Fruit fly (Drosophila melanogaster) whole organism, adult: ENCODE results near the gene Dpy-30L1.
A peak's percentile ranks its signal among the peaks of the same experiment; 100 is the strongest.

Source experiments
- CG11617 ChIP-seq: fragments of 200-800 bp; sonication (Bioruptor generic); optimal IDR thresholded peaks from 2 replicates; lab custom pipeline; 2017; ENCODE audit warnings: mild to moderate bottlenecking, missing biosample characterization, missing genetic modification reagents, missing genetic modification characterization
- CG12768 ChIP-seq: fragments of 200-800 bp; sonication (Bioruptor generic); optimal IDR thresholded peaks from 2 replicates; lab custom pipeline; 2017; ENCODE audit warnings: missing biosample characterization, missing genetic modification characterization, mild to moderate bottlenecking, moderate library complexity, missing genetic modification reagents
- CG14711 ChIP-seq: fragments of 200-800 bp; sonication (Bioruptor generic); optimal IDR thresholded peaks from 2 replicates; lab custom pipeline; 2018; ENCODE audit warnings: missing biosample characterization, mild to moderate bottlenecking, missing genetic modification characterization, moderate library complexity
- CG1620 ChIP-seq: fragments of 200-800 bp; sonication (Bioruptor generic); optimal IDR thresholded peaks from 2 replicates; lab custom pipeline; 2016; ENCODE audit warnings: missing biosample characterization, missing genetic modification characterization
- CG33017 ChIP-seq: fragments of 200-800 bp; sonication (Bioruptor generic); optimal IDR thresholded peaks from 2 replicates; lab custom pipeline; 2018; ENCODE audit warnings: missing biosample characterization, mild to moderate bottlenecking, missing genetic modification characterization, moderate library complexity
- CG5204 ChIP-seq: fragments of 200-800 bp; sonication (Bioruptor generic); optimal IDR thresholded peaks from 2 replicates; lab custom pipeline; 2016; ENCODE audit warnings: missing biosample characterization, missing genetic modification characterization
- CG7045 ChIP-seq: fragments of 200-800 bp; sonication (Bioruptor generic); optimal IDR thresholded peaks from 2 replicates; lab custom pipeline; 2017; ENCODE audit warnings: missing biosample characterization, mild to moderate bottlenecking, missing genetic modification characterization
- CG7101 ChIP-seq: fragments of 200-800 bp; sonication (Bioruptor generic); optimal IDR thresholded peaks from 2 replicates; lab custom pipeline; 2018; ENCODE audit warnings: missing biosample characterization, mild to moderate bottlenecking, missing genetic modification characterization, moderate library complexity
- Clk ChIP-seq: fragments of 200-800 bp; sonication (Bioruptor generic); optimal IDR thresholded peaks from 2 replicates; lab custom pipeline; 2017; ENCODE audit warnings: missing biosample characterization, missing genetic modification characterization
- Crg-1 ChIP-seq: fragments of 200-800 bp; sonication (Bioruptor generic); optimal IDR thresholded peaks from 2 replicates; lab custom pipeline; 2016; ENCODE audit warnings: missing biosample characterization, missing genetic modification characterization
- Hr96 ChIP-seq: fragments of 200-800 bp; sonication (Bioruptor generic); optimal IDR thresholded peaks from 2 replicates; lab custom pipeline; 2016; ENCODE audit warnings: missing biosample characterization, missing genetic modification characterization
- Mnt ChIP-seq: fragments of 200-800 bp; sonication (Bioruptor generic); optimal IDR thresholded peaks from 2 replicates; lab custom pipeline; 2016; ENCODE audit warnings: missing biosample characterization, mild to moderate bottlenecking, missing genetic modification characterization
- bab1 ChIP-seq: fragments of 200-800 bp; sonication (Bioruptor generic); optimal IDR thresholded peaks from 3 replicates; lab custom pipeline; 2019; ENCODE audit warnings: missing biosample characterization, mild to moderate bottlenecking, missing genetic modification characterization, moderate library complexity
- cic ChIP-seq: fragments of 200-800 bp; sonication (Bioruptor generic); optimal IDR thresholded peaks from 2 replicates; lab custom pipeline; 2017; ENCODE audit warnings: missing biosample characterization, mild to moderate bottlenecking, missing genetic modification characterization, moderate library complexity
- cnc ChIP-seq, 2 experiments: fragments of >200 bp; optimal IDR thresholded peaks; 2 replicates each; lab custom pipeline; 2017
- kay ChIP-seq: fragments of 200-800 bp; sonication (Bioruptor generic); peaks from one replicate; lab custom pipeline; 2016; ENCODE audit warnings: missing biosample characterization, missing genetic modification characterization, borderline replicate concordance
- ovo ChIP-seq: fragments of 200-800 bp; sonication (Bioruptor generic); optimal IDR thresholded peaks from 2 replicates; lab custom pipeline; 2016; ENCODE audit warnings: missing biosample characterization, missing genetic modification characterization
- pad ChIP-seq: fragments of 200-800 bp; sonication (Bioruptor generic); optimal IDR thresholded peaks from 3 replicates; lab custom pipeline; 2017; ENCODE audit warnings: missing biosample characterization, missing genetic modification characterization, mild to moderate bottlenecking, moderate library complexity, missing genetic modification reagents
- tj ChIP-seq: fragments of 200-800 bp; sonication (Bioruptor generic); optimal IDR thresholded peaks from 3 replicates; lab custom pipeline; 2017; ENCODE audit warnings: missing biosample characterization, mild to moderate bottlenecking, missing genetic modification characterization, moderate library complexity
- toe ChIP-seq: fragments of 200-800 bp; sonication (Bioruptor generic); optimal IDR thresholded peaks from 2 replicates; lab custom pipeline; 2016; ENCODE audit warnings: missing biosample characterization, missing genetic modification characterization

Gene Dpy-30L1

DNA sequence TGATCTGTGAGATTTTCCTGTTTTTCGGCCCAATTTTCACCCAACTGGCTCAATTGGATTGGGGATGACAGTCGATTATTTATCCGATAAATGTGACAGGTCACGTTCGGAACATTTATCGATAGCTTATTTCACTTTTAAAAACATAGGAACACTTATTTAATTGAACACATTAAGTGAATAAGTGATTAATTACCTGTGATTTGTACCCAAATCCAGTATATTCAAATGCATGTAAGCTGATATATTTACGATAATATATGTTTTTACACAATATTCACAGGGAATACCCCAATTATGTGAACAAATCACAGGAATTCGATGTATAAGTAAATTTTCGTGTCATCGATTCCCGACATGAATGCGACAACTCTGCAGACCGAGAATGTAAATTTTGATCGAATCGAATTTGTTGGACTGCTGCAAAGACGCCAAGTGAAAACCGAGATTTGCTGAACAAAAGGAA lies at the start of gene Dpy-30L1, which contains the start of gene EMC3:
Gene Dpy-30L1, plus strand, starts transcription at position 311 of the 466 bp plus-strand sequence.
Gene EMC3, minus strand, starts transcription at position 81 of the 466 bp plus-strand sequence.
- TF ChIP-seq Hr96 (peak; percentile 53), CG33017 (tag; lab: Kevin White, UChicago) (no peak), CG7045 (GFP tag; lab: Kevin White, UChicago) (peak; percentile 2), Mnt (GFP tag; lab: Kevin White, UChicago) (peak; percentile 22), bab1 (GFP tag; lab: Kevin White, UChicago) (peak; percentile 79), CG7101 (tag; lab: Kevin White, UChicago) (peak; percentile 41), CG5204 (GFP tag; lab: Kevin White, UChicago) (peak; percentile 58), Crg-1 (peak; percentile 43), cic (GFP tag; lab: Kevin White, UChicago) (no peak), ovo (no peak), Clk (GFP tag; lab: Kevin White, UChicago) (no peak), kay (GFP tag; lab: Kevin White, UChicago) (no peak), CG1620 (GFP tag; lab: Kevin White, UChicago) (peak; percentile 46), CG14711 (tag; lab: Kevin White, UChicago) (peak; percentile 96), pad (GFP tag; lab: Kevin White, UChicago) (peak; percentile 12), tj (GFP tag; lab: Kevin White, UChicago) (no peak), toe (peak; percentile 70), CG11617 (peak; percentile 54), CG12768 (GFP tag; lab: Kevin White, UChicago) (peak; percentile 20), cnc (optimal IDR thresholded peaks at IDR 0.05; lab: Kevin White, UChicago) (no peak)

dm6 chr2L:10682912-10683311 lies 49.5 kb upstream of the Dpy-30L1 start:
- TF ChIP-seq Clk (GFP tag; lab: Kevin White, UChicago) (no peak), CG12768 (GFP tag; lab: Kevin White, UChicago) (no peak), Hr96 (no peak), toe (no peak), cnc (optimal IDR thresholded peaks at IDR 0.05; lab: Kevin White, UChicago) (no peak), CG7045 (GFP tag; lab: Kevin White, UChicago) (no peak), tj (GFP tag; lab: Kevin White, UChicago) (no peak), CG11617 (no peak), Crg-1 (no peak), Mnt (GFP tag; lab: Kevin White, UChicago) (no peak), bab1 (GFP tag; lab: Kevin White, UChicago) (no peak), CG1620 (GFP tag; lab: Kevin White, UChicago) (no peak), pad (GFP tag; lab: Kevin White, UChicago) (no peak), CG5204 (GFP tag; lab: Kevin White, UChicago) (no peak), CG14711 (tag; lab: Kevin White, UChicago) (no peak), ovo (no peak), CG7101 (tag; lab: Kevin White, UChicago) (no peak), CG33017 (tag; lab: Kevin White, UChicago) (no peak), cic (GFP tag; lab: Kevin White, UChicago) (no peak), kay (GFP tag; lab: Kevin White, UChicago) (no peak)

DNA sequence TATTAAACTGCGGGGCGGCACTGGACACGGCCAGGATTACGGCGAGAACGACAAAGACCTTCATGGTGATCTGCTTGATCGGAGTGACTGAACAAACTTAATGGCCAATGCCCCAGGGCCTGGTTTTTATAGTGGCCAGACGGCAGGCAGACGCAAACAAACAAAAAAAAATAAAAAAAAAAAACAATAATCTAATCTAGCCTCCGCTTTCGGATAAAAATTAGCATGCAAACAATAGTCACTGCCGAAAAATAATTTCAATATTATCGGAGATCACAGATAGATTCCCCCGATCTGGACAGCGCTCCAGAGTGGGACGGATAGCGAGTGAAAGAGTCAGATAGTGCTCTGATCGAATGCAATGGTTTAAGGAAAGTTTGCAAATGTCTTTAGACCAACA lies 48.1 kb upstream of the Dpy-30L1 start, which contains the start of gene CG7299:
Gene CG7299, minus strand, starts transcription at position 101 of the 400 bp plus-strand sequence.
- no peak for TF ChIP-seq CG7045 (GFP tag; lab: Kevin White, UChicago)
- TF ChIP-seq CG1620 (GFP tag; lab: Kevin White, UChicago), result no peak
- no peak for TF ChIP-seq tj (GFP tag; lab: Kevin White, UChicago)
- TF ChIP-seq pad (GFP tag; lab: Kevin White, UChicago), result no peak
- no peak for TF ChIP-seq toe
- no peak for TF ChIP-seq CG33017 (tag; lab: Kevin White, UChicago)
- TF ChIP-seq ovo, result no peak
- no peak for TF ChIP-seq Crg-1
- TF ChIP-seq CG7101 (tag; lab: Kevin White, UChicago), result no peak
- TF ChIP-seq cic (GFP tag; lab: Kevin White, UChicago), result no peak
- no peak for TF ChIP-seq Mnt (GFP tag; lab: Kevin White, UChicago)
- TF ChIP-seq CG11617, result no peak
- no peak for TF ChIP-seq bab1 (GFP tag; lab: Kevin White, UChicago)
- no peak for TF ChIP-seq CG5204 (GFP tag; lab: Kevin White, UChicago)
- no peak for TF ChIP-seq kay (GFP tag; lab: Kevin White, UChicago)

dm6 chr2L:10685666-10686065 lies 46.8 kb upstream of the Dpy-30L1 start:
- TF ChIP-seq pad (GFP tag; lab: Kevin White, UChicago) (no peak), Crg-1 (no peak), Hr96 (no peak), CG14711 (tag; lab: Kevin White, UChicago) (no peak), CG5204 (GFP tag; lab: Kevin White, UChicago) (no peak), cic (GFP tag; lab: Kevin White, UChicago) (no peak), Mnt (GFP tag; lab: Kevin White, UChicago) (no peak), tj (GFP tag; lab: Kevin White, UChicago) (no peak), CG7045 (GFP tag; lab: Kevin White, UChicago) (no peak), CG11617 (no peak), kay (GFP tag; lab: Kevin White, UChicago) (no peak), cnc (optimal IDR thresholded peaks at IDR 0.05; lab: Kevin White, UChicago) (no peak), CG7101 (tag; lab: Kevin White, UChicago) (no peak), bab1 (GFP tag; lab: Kevin White, UChicago) (no peak), CG12768 (GFP tag; lab: Kevin White, UChicago) (no peak), ovo (no peak)

- TF ChIP-seq CG33017 (tag; lab: Kevin White, UChicago), result no peak
- no peak for TF ChIP-seq CG11617
- no peak for TF ChIP-seq Mnt (GFP tag; lab: Kevin White, UChicago)
Measured at dm6 chr2L:10687009-10687793, 45.3 kb upstream of the Dpy-30L1 start, which contains the start of gene CG7296. Gene CG7296, minus strand, starts transcription at chr2L:10687066.
